Fruit fly (Drosophila melanogaster) whole organism, prepupa: ENCODE measurements around the gene Spn28B.

ENCODE experiments used
- CG1621 ChIP-seq: fragments of 200-800 bp; sonication (Bioruptor generic); optimal IDR thresholded peaks from 3 replicates; lab custom pipeline; 2018; ENCODE audit warnings: missing biosample characterization, mild to moderate bottlenecking, missing genetic modification characterization
- topi ChIP-seq: fragments of 200-800 bp; sonication (Bioruptor generic); optimal IDR thresholded peaks from 3 replicates; lab custom pipeline; 2016; ENCODE audit warnings: missing biosample characterization, missing genetic modification characterization
- vri ChIP-seq: fragments of 200-800 bp; sonication (Bioruptor generic); optimal IDR thresholded peaks from 3 replicates; lab custom pipeline; 2016; ENCODE audit warnings: missing biosample characterization, mild to moderate bottlenecking, missing genetic modification characterization

- TF ChIP-seq CG1621 (tag; lab: Kevin White, UChicago) = peak; percentile 45
- peak; percentile 72 for TF ChIP-seq topi (GFP tag; lab: Kevin White, UChicago)
- peak; percentile 51 for TF ChIP-seq vri (GFP tag; lab: Kevin White, UChicago)
These were observed 46.8 kb upstream of the Spn28B start for dm6 chr2L:7534917-7535316.
